Worm (Caenorhabditis elegans) whole organism, young adult: ENCODE measurements around the gene K09E9.7.

Source experiments
- B0336.3 ChIP-seq: fragments of 200-800 bp; sonication (Bioruptor generic); IDR thresholded peaks from 2 replicates; pipeline ENCODE4 v1.3.6; 2022; ENCODE audit warnings: missing genetic modification characterization, missing compliant biosample characterization
- F10E7.11 ChIP-seq: sonication (generic microtip); optimal IDR thresholded peaks from 2 replicates; lab custom pipeline; 2017; ENCODE audit warnings: mild to moderate bottlenecking, missing genetic modification characterization, moderate library complexity, missing compliant biosample characterization
- F23B12.7 ChIP-seq: sonication (generic microtip); optimal IDR thresholded peaks from 2 replicates; lab custom pipeline; 2017; ENCODE audit warnings: missing genetic modification characterization, mild to moderate bottlenecking, missing compliant biosample characterization, antibody characterized with exemption, moderate library complexity; ENCODE audit not compliant: insufficient read depth
- F33H1.4 ChIP-seq: fragments of 200-800 bp; sonication (Bioruptor generic); IDR thresholded peaks from 2 replicates; pipeline ENCODE4 v1.3.6; 2022; ENCODE audit warnings: missing genetic modification reagents, missing genetic modification characterization, missing compliant biosample characterization
- F37B4.10 ChIP-seq: fragments of 200-800 bp; sonication (Bioruptor generic); IDR thresholded peaks from 2 replicates; pipeline ENCODE4 v1.3.6; 2022; ENCODE audit warnings: missing genetic modification characterization, missing compliant biosample characterization
- F49E8.2 ChIP-seq: sonication (generic microtip); optimal IDR thresholded peaks from 3 replicates; lab custom pipeline; 2017; ENCODE audit warnings: missing genetic modification characterization, mild to moderate bottlenecking, missing compliant biosample characterization, antibody characterized with exemption, moderate library complexity; ENCODE audit not compliant: insufficient read depth
- ZK185.1 ChIP-seq: sonication (generic microtip); optimal IDR thresholded peaks from 2 replicates; lab custom pipeline; 2016; ENCODE audit warnings: mild to moderate bottlenecking, missing genetic modification characterization, missing compliant biosample characterization; ENCODE audit not compliant: poor library complexity, severe bottlenecking
- attf-6 ChIP-seq: fragments of 200-800 bp; sonication (Bioruptor generic); IDR thresholded peaks from 2 replicates; pipeline ENCODE4 v1.3.6; 2022; ENCODE audit warnings: missing genetic modification reagents, missing genetic modification characterization, missing compliant biosample characterization
- bed-1 ChIP-seq: fragments of 200-800 bp; sonication (Bioruptor generic); IDR thresholded peaks from 2 replicates; pipeline ENCODE4 v1.3.6; 2022; ENCODE audit warnings: missing genetic modification reagents, missing genetic modification characterization, missing compliant biosample characterization
- cebp-2 ChIP-seq: fragments of 200-800 bp; sonication (Bioruptor generic); IDR thresholded peaks from 2 replicates; pipeline ENCODE4 v1.3.6; 2022; ENCODE audit warnings: missing genetic modification characterization, missing compliant biosample characterization
- ceh-91 ChIP-seq: fragments of 200-800 bp; sonication (Bioruptor generic); IDR thresholded peaks from 2 replicates; pipeline ENCODE4 v1.3.6; 2022; ENCODE audit warnings: missing genetic modification reagents, missing genetic modification characterization, missing compliant biosample characterization
- egl-18 ChIP-seq: fragments of 200-800 bp; sonication (Bioruptor generic); IDR thresholded peaks from 2 replicates; pipeline ENCODE4 v1.3.6; 2022; ENCODE audit warnings: missing genetic modification reagents, missing genetic modification characterization, missing compliant biosample characterization
- him-1 ChIP-seq: sonication (generic microtip); optimal IDR thresholded peaks from 2 replicates; lab custom pipeline; 2016; ENCODE audit warnings: missing genotype, missing genetic modification reagents, missing genetic modification characterization, missing compliant biosample characterization
- hmg-1.2 ChIP-seq: fragments of 200-800 bp; sonication (Bioruptor generic); IDR thresholded peaks from 2 replicates; pipeline ENCODE4 v1.3.6; 2022; ENCODE audit warnings: missing genetic modification reagents, missing genetic modification characterization, missing compliant biosample characterization
- hmg-20 ChIP-seq: fragments of 200-800 bp; sonication (Bioruptor generic); IDR thresholded peaks from 2 replicates; pipeline ENCODE4 v1.3.6; 2022; ENCODE audit warnings: missing genetic modification reagents, missing genetic modification characterization, missing compliant biosample characterization
- let-607 ChIP-seq, 2 experiments: fragments of 200-800 bp in 1 of 2; sonication (Bioruptor generic) in 1 of 2; sonication (generic microtip) in 1 of 2; optimal IDR thresholded peaks; 2 replicates each; lab custom pipeline; 2016 to 2018; ENCODE audit warnings: mild to moderate bottlenecking in 2 of 2, missing compliant biosample characterization in 2 of 2, missing genetic modification characterization in 2 of 2, moderate library complexity in 2 of 2, missing genotype in 1 of 2
- lin-54 ChIP-seq: fragments of 200-800 bp; sonication (Bioruptor generic); optimal IDR thresholded peaks from 2 replicates; lab custom pipeline; 2018; ENCODE audit warnings: mild to moderate bottlenecking, missing genetic modification characterization, missing compliant biosample characterization
- madf-6 ChIP-seq: fragments of 200-800 bp; sonication (Bioruptor generic); IDR thresholded peaks from 2 replicates; pipeline ENCODE4 v1.3.6; 2022; ENCODE audit warnings: missing genetic modification reagents, missing genetic modification characterization, missing compliant biosample characterization
- mel-28 ChIP-seq: sonication (generic microtip); optimal IDR thresholded peaks from 2 replicates; lab custom pipeline; 2016; ENCODE audit warnings: borderline replicate concordance, mild to moderate bottlenecking, missing genetic modification characterization, missing compliant biosample characterization
- nhr-179 ChIP-seq: sonication (generic microtip); optimal IDR thresholded peaks from 2 replicates; lab custom pipeline; 2016; ENCODE audit warnings: mild to moderate bottlenecking, missing genetic modification characterization, missing compliant biosample characterization
- nhr-80 ChIP-seq: sonication (generic microtip); optimal IDR thresholded peaks from 2 replicates; lab custom pipeline; 2016; ENCODE audit warnings: missing genetic modification characterization, missing compliant biosample characterization
- rcor-1 ChIP-seq: fragments of 200-800 bp; sonication (Bioruptor generic); IDR thresholded peaks from 2 replicates; pipeline ENCODE4 v1.3.6; 2022; ENCODE audit warnings: missing genetic modification reagents, missing genetic modification characterization, missing compliant biosample characterization
- rpc-1 ChIP-seq, 2 experiments: fragments of 150-350 bp in 1 of 2; sonication (generic microtip) in 1 of 2; optimal IDR thresholded peaks; 2 replicates each; lab custom pipeline; 2014 to 2018; ENCODE audit warnings: missing biosample characterization in 1 of 2, missing genetic modification characterization in 1 of 2, missing genetic modification reagents in 1 of 2, missing genotype in 1 of 2
- snpc-1.1 ChIP-seq: sonication (generic microtip); optimal IDR thresholded peaks from 2 replicates; lab custom pipeline; 2017; ENCODE audit warnings: missing genetic modification characterization, mild to moderate bottlenecking, missing compliant biosample characterization, antibody characterized with exemption, moderate library complexity, missing genotype, missing genetic modification reagents; ENCODE audit not compliant: insufficient read depth
- snpc-1.3 ChIP-seq: sonication (generic microtip); optimal IDR thresholded peaks from 2 replicates; lab custom pipeline; 2017; ENCODE audit warnings: missing genetic modification characterization, mild to moderate bottlenecking, missing compliant biosample characterization, antibody characterized with exemption, moderate library complexity, missing genotype, missing genetic modification reagents; ENCODE audit not compliant: insufficient read depth
- snpc-3.4 ChIP-seq: sonication (generic microtip); optimal IDR thresholded peaks from 2 replicates; lab custom pipeline; 2017; ENCODE audit warnings: missing genetic modification characterization, mild to moderate bottlenecking, missing compliant biosample characterization, antibody characterized with exemption, moderate library complexity, missing genotype, missing genetic modification reagents

Gene K09E9.7

ce11 chrX:15675622-15676021, 34.9 kb downstream of the K09E9.7 start, which contains the start of gene F59D12.2:
F59D12.2 (minus strand) TSS chrX:15675722.
- TF ChIP-seq nhr-179 (tag; lab: Kevin White, UChicago), result no peak
- TF ChIP-seq ZK185.1 (tag; lab: Kevin White, UChicago), result no peak
- no peak for TF ChIP-seq rpc-1 (optimal IDR thresholded peaks at IDR 0.05; lab: Kevin White, UChicago)
- TF ChIP-seq rpc-1 (tag; optimal IDR thresholded peaks at IDR 0.05; lab: Kevin White, UChicago), result no peak
- no peak for TF ChIP-seq him-1 (tag; lab: Kevin White, UChicago)
- no peak for TF ChIP-seq attf-6 (GFP tag; lab: Robert Waterston, UW)
- no peak for TF ChIP-seq ceh-91 (GFP tag; lab: Robert Waterston, UW)
- TF ChIP-seq snpc-1.3 (tag; lab: Kevin White, UChicago), result no peak
- TF ChIP-seq madf-6, result no peak
- TF ChIP-seq egl-18 (GFP tag; lab: Robert Waterston, UW), result no peak
- no peak for TF ChIP-seq F10E7.11
- TF ChIP-seq lin-54 (GFP tag; lab: Kevin White, UChicago), result no peak
- no peak for TF ChIP-seq B0336.3 (GFP tag; lab: Robert Waterston, UW)
- no peak for TF ChIP-seq snpc-3.4 (tag; lab: Kevin White, UChicago)
- TF ChIP-seq hmg-20 (GFP tag; lab: Robert Waterston, UW), result no peak
- TF ChIP-seq snpc-1.1, result no peak
- TF ChIP-seq mel-28 (tag; lab: Kevin White, UChicago), result no peak
- no peak for TF ChIP-seq F49E8.2 (tag; lab: Kevin White, UChicago)

ce11 chrX:15681393-15681792, 40.7 kb downstream of the K09E9.7 start, which contains the start of gene gpn-1:
gpn-1 (plus strand) TSS chrX:15681693.
- TF ChIP-seq F37B4.10 (GFP tag; lab: Robert Waterston, UW), result 0 out of 2 replicates have a peak, but pooled peaks have one; percentile 82
- no peak for TF ChIP-seq F33H1.4

ce11 chrX:15689244-15689643, 48.5 kb downstream of the K09E9.7 start, which contains the start of gene C03H12.1:
C03H12.1 (plus strand) TSS chrX:15689449.
- peak; percentile 93 to 95 for TF ChIP-seq let-607 (tag; optimal IDR thresholded peaks at IDR 0.05; lab: Kevin White, UChicago)
- TF ChIP-seq bed-1 (GFP tag; lab: Robert Waterston, UW), result no peak
- peak; percentile 83 for TF ChIP-seq hmg-1.2 (GFP tag; lab: Robert Waterston, UW)
- TF ChIP-seq nhr-80 (tag; lab: Kevin White, UChicago), result peak; percentile 84
- TF ChIP-seq rcor-1 (GFP tag; lab: Robert Waterston, UW), result no peak
- TF ChIP-seq cebp-2 (GFP tag; lab: Robert Waterston, UW), result no peak
- TF ChIP-seq F23B12.7 (tag; lab: Kevin White, UChicago), result peak; percentile 13
